Fruit fly (Drosophila melanogaster) whole organism: Measurements from ENCODE around the gene bun.

Experiments used
- CG8478 ChIP-seq: fragments of >200 bp; optimal IDR thresholded peaks from 2 replicates; lab custom pipeline; 2018; ENCODE audit warnings: inconsistent platforms
- Dll ChIP-seq: fragments of >200 bp; optimal IDR thresholded peaks from 2 replicates; lab custom pipeline; 2017
- psq ChIP-seq: fragments of >200 bp; optimal IDR thresholded peaks from 2 replicates; lab custom pipeline; 2017
- usp ChIP-seq: fragments of >200 bp; optimal IDR thresholded peaks from 2 replicates; lab custom pipeline; 2017; ENCODE audit warnings: missing biosample characterization, missing genetic modification characterization, mixed read lengths

- no peak for TF ChIP-seq CG8478
- no peak for TF ChIP-seq psq (lab: Kevin White, UChicago)
- no peak for TF ChIP-seq Dll (lab: Kevin White, UChicago)
- no peak for TF ChIP-seq usp
These were observed 111.9 kb downstream of the bun start, which contains the start of gene SC35 for dm6 chr2L:12434535-12434938.
